Fruit fly (Drosophila melanogaster) whole organism: Measurements from ENCODE around the gene CG4017.

Experiments
- CG8478 ChIP-seq: fragments of >200 bp; optimal IDR thresholded peaks from 2 replicates; lab custom pipeline; 2018; ENCODE audit warnings: inconsistent platforms
- Dll ChIP-seq: fragments of >200 bp; optimal IDR thresholded peaks from 2 replicates; lab custom pipeline; 2017
- EcR ChIP-seq, 2 experiments: fragments of >200 bp; optimal IDR thresholded peaks; 2 replicates each; lab custom pipeline; 2017; ENCODE audit warnings: missing biosample characterization in 2 of 2, missing genetic modification characterization in 2 of 2, missing genetic modification reagents in 2 of 2
- pan ChIP-seq: fragments of >200 bp; optimal IDR thresholded peaks from 2 replicates; lab custom pipeline; 2017
- psq ChIP-seq: fragments of >200 bp; optimal IDR thresholded peaks from 2 replicates; lab custom pipeline; 2017
- usp ChIP-seq: fragments of >200 bp; optimal IDR thresholded peaks from 2 replicates; lab custom pipeline; 2017; ENCODE audit warnings: missing biosample characterization, missing genetic modification characterization, mixed read lengths

DNA sequence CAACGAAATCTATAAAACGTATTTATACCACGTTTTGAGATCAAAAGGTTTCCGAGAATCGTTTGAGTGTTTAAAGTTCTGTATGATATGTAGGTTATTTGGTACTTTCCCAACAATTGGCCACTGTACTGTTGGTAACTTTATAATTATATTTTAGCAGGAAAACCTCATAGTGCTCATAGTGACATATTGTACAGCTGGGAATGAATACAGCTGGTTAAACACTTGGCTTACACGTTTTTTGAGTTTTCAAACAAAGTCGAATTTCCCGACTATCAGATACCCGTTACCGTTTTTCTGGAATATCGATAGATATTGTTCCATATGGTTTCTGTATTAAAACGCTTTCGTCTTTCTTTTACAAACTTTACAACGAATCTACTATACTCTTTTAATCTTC lies 11.6 kb downstream of the CG4017 start:
- TF ChIP-seq usp (GFP tag; lab: Kevin White, UChicago) (no peak), psq (no peak), pan (lab: Kevin White, UChicago) (no peak), CG8478 (lab: Kevin White, UChicago) (no peak), EcR (GFP tag; optimal IDR thresholded peaks at IDR 0.05; lab: Kevin White, UChicago) (no peak), Dll (lab: Kevin White, UChicago) (no peak)
